Worm (Caenorhabditis elegans) whole organism, mixed stage, embryonic: ENCODE measurements around the gene hira-1.

Experiments used
- M03D4.4 ChIP-seq: sonication (generic microtip); optimal IDR thresholded peaks from 2 replicates; lab custom pipeline; 2017; ENCODE audit warnings: mild to moderate bottlenecking, missing genetic modification characterization, missing compliant biosample characterization
- bed-3 ChIP-seq: fragments of 200-800 bp; sonication (Bioruptor generic); optimal IDR thresholded peaks from 3 replicates; lab custom pipeline; 2018; ENCODE audit warnings: mild to moderate bottlenecking, missing genetic modification characterization, moderate library complexity, missing compliant biosample characterization
- blmp-1 ChIP-seq: fragments of 150-350 bp; optimal IDR thresholded peaks from 2 replicates; lab custom pipeline; 2014; ENCODE audit warnings: missing biosample characterization, missing genetic modification characterization
- ceh-39 ChIP-seq: fragments of 150-350 bp; optimal IDR thresholded peaks from 2 replicates; lab custom pipeline; 2014; ENCODE audit warnings: missing biosample characterization, missing genetic modification characterization
- ceh-43 ChIP-seq: fragments of 200-800 bp; sonication (Bioruptor generic); optimal IDR thresholded peaks from 2 replicates; lab custom pipeline; 2018; ENCODE audit warnings: mild to moderate bottlenecking, missing genetic modification characterization, moderate library complexity, missing compliant biosample characterization
- ceh-83 ChIP-seq: fragments of 200-800 bp; sonication (Bioruptor generic); optimal IDR thresholded peaks from 2 replicates; lab custom pipeline; 2018; ENCODE audit warnings: mild to moderate bottlenecking, missing genetic modification characterization, missing compliant biosample characterization
- ces-1 ChIP-seq: fragments of 150-350 bp; optimal IDR thresholded peaks from 2 replicates; lab custom pipeline; 2014; ENCODE audit warnings: missing biosample characterization, missing genetic modification reagents, missing genetic modification characterization
- cnd-1 ChIP-seq: fragments of 200-800 bp; sonication (Bioruptor generic); optimal IDR thresholded peaks from 2 replicates; lab custom pipeline; 2018; ENCODE audit warnings: mild to moderate bottlenecking, missing genetic modification characterization, missing compliant biosample characterization
- drap-1 ChIP-seq: fragments of 200-800 bp; sonication (Bioruptor generic); optimal IDR thresholded peaks from 3 replicates; lab custom pipeline; 2018; ENCODE audit warnings: mild to moderate bottlenecking, missing genetic modification characterization, missing compliant biosample characterization
- elt-1 ChIP-seq: sonication (generic microtip); optimal IDR thresholded peaks from 2 replicates; lab custom pipeline; 2017; ENCODE audit warnings: missing genetic modification characterization, mild to moderate bottlenecking, missing compliant biosample characterization, antibody characterized with exemption, moderate library complexity, borderline replicate concordance; ENCODE audit not compliant: insufficient read depth
- elt-3 ChIP-seq: fragments of 150-350 bp; optimal IDR thresholded peaks from 2 replicates; lab custom pipeline; 2014; ENCODE audit warnings: missing biosample characterization, missing genetic modification characterization
- flh-1 ChIP-seq: fragments of 200-800 bp; sonication (Bioruptor generic); optimal IDR thresholded peaks from 2 replicates; lab custom pipeline; 2018; ENCODE audit warnings: mild to moderate bottlenecking, missing genetic modification characterization, moderate library complexity, missing compliant biosample characterization
- hlh-1 ChIP-seq: fragments of 150-350 bp; optimal IDR thresholded peaks from 2 replicates; lab custom pipeline; 2014; ENCODE audit warnings: missing biosample characterization, missing genetic modification reagents, missing genetic modification characterization
- lin-13 ChIP-seq: fragments of 150-350 bp; optimal IDR thresholded peaks from 2 replicates; lab custom pipeline; 2014; ENCODE audit warnings: missing biosample characterization, missing genetic modification characterization
- lsy-2 ChIP-seq: fragments of 150-350 bp; optimal IDR thresholded peaks from 2 replicates; lab custom pipeline; 2014; ENCODE audit warnings: missing biosample characterization, missing genetic modification characterization
- mep-1 ChIP-seq: fragments of 150-350 bp; optimal IDR thresholded peaks from 2 replicates; lab custom pipeline; 2017; ENCODE audit warnings: missing biosample characterization, missing genetic modification reagents, missing genetic modification characterization, inconsistent platforms
- mls-2 ChIP-seq: sonication (generic microtip); optimal IDR thresholded peaks from 2 replicates; lab custom pipeline; 2016; ENCODE audit warnings: mild to moderate bottlenecking, missing genetic modification characterization, moderate library complexity, missing compliant biosample characterization
- nhr-12 ChIP-seq: fragments of 150-350 bp; optimal IDR thresholded peaks from 2 replicates; lab custom pipeline; 2014; ENCODE audit warnings: missing biosample characterization, missing genetic modification characterization
- nhr-2 ChIP-seq: fragments of 150-350 bp; optimal IDR thresholded peaks from 2 replicates; lab custom pipeline; 2014; ENCODE audit warnings: missing biosample characterization, missing genetic modification characterization
- snpc-4 ChIP-seq: fragments of 150-350 bp; optimal IDR thresholded peaks from 2 replicates; lab custom pipeline; 2014; ENCODE audit warnings: missing biosample characterization, missing genetic modification characterization
- sptf-1 ChIP-seq: sonication (generic microtip); optimal IDR thresholded peaks from 2 replicates; lab custom pipeline; 2017; ENCODE audit warnings: mild to moderate bottlenecking, missing genetic modification characterization, moderate library complexity, missing compliant biosample characterization
- tbx-8 ChIP-seq: fragments of 200-800 bp; sonication (Bioruptor generic); optimal IDR thresholded peaks from 2 replicates; lab custom pipeline; 2018; ENCODE audit warnings: mild to moderate bottlenecking, missing genetic modification characterization, moderate library complexity, missing compliant biosample characterization
- unc-120 ChIP-seq: sonication (generic microtip); optimal IDR thresholded peaks from 2 replicates; lab custom pipeline; 2017; ENCODE audit warnings: missing genetic modification characterization, missing compliant biosample characterization; ENCODE audit not compliant: poor library complexity, severe bottlenecking
- unc-39 ChIP-seq: fragments of 150-350 bp; optimal IDR thresholded peaks from 2 replicates; lab custom pipeline; 2014; ENCODE audit warnings: missing biosample characterization, missing genetic modification characterization
- unc-62 ChIP-seq: fragments of 150-350 bp; optimal IDR thresholded peaks from 2 replicates; lab custom pipeline; 2014; ENCODE audit warnings: missing biosample characterization, missing genetic modification reagents, missing genetic modification characterization
- zip-8 ChIP-seq: fragments of 150-350 bp; optimal IDR thresholded peaks from 2 replicates; lab custom pipeline; 2014; ENCODE audit warnings: missing biosample characterization, missing genetic modification characterization

Gene hira-1

ce11 chrIII:5147445-5147844 lies 43.5 kb upstream of the hira-1 start:
- TF ChIP-seq ceh-43 (GFP tag; lab: Kevin White, UChicago) (no peak), lin-13 (tag; lab: Kevin White, UChicago) (no peak), ces-1 (GFP tag; lab: Kevin White, UChicago) (no peak), mls-2 (tag; lab: Kevin White, UChicago) (no peak), snpc-4 (tag; lab: Kevin White, UChicago) (no peak), hlh-1 (tag; lab: Kevin White, UChicago) (no peak), mep-1 (tag; lab: Kevin White, UChicago) (no peak), tbx-8 (GFP tag; lab: Kevin White, UChicago) (no peak), elt-1 (no peak), unc-39 (tag; lab: Kevin White, UChicago) (no peak), lsy-2 (tag; lab: Kevin White, UChicago) (no peak), M03D4.4 (tag; lab: Kevin White, UChicago) (no peak)

ce11 chrIII:5149478-5149877 lies 41.4 kb upstream of the hira-1 start, which contains the start of gene Y54H5A.2:
Gene Y54H5A.2, minus strand, starts transcription at chrIII:5149578.
- TF ChIP-seq flh-1 (no peak), hlh-1 (tag; lab: Kevin White, UChicago) (no peak), drap-1 (no peak)

- no peak for TF ChIP-seq lin-13 (tag; lab: Kevin White, UChicago)
- peak; percentile 85 for TF ChIP-seq zip-8 (tag; lab: Kevin White, UChicago)
- TF ChIP-seq lsy-2 (tag; lab: Kevin White, UChicago) = peak; percentile 28
- no peak for TF ChIP-seq unc-120 (tag; lab: Kevin White, UChicago)
- peak; percentile 83 for TF ChIP-seq nhr-2
- no peak for TF ChIP-seq ces-1 (GFP tag; lab: Kevin White, UChicago)
- TF ChIP-seq unc-39 (tag; lab: Kevin White, UChicago) = no peak
Measured at ce11 chrIII:5150012-5150411, 40.9 kb upstream of the hira-1 start.

DNA sequence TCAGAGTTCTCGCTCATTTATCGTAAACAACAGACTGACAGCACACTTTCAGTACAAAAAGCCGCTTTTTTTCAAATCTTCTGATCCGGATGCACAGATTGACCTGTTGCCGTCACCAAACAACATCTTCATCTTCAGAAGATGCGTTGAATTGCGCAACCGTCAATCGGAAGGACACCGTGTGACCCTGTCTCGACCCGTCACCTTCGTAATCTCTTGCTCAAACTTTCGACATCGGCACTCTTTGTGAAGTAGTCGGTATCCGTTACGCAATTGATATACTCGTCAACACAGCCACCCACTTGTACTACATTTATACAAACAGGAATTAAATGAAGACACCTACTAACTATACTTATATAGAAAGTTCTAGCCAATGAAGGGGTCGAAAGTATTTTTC lies 39.9 kb upstream of the hira-1 start:
- TF ChIP-seq unc-62 (GFP tag; lab: Kevin White, UChicago) = peak; percentile 15
- TF ChIP-seq nhr-2 = peak; percentile 89
- no peak for TF ChIP-seq hlh-1 (tag; lab: Kevin White, UChicago)
- TF ChIP-seq zip-8 (tag; lab: Kevin White, UChicago) = peak; percentile 71
- no peak for TF ChIP-seq tbx-8 (GFP tag; lab: Kevin White, UChicago)
- TF ChIP-seq ceh-39 = no peak
- TF ChIP-seq nhr-12 (tag; lab: Kevin White, UChicago) = no peak

DNA sequence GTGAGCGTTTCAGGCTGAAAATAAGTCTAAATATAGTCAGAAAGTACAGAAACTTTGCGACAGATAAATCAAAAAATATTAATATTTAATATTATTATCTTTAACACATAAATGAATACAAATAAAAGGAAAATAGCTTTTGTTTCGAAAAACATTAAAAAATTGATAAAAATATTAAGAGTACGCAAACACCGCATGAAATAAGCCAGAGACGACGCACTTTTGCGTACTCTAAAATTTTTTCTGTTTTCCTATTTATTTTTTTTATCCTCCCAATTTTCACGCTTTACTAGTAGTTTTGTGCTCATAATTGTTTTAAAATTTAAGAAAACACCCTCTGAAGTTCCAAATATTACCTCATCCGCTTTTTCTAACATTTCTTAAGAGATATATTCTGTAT lies 37.8 kb upstream of the hira-1 start, which contains the start of the genes rbm-42 and grwd-1:
TSS of gene rbm-42 (minus strand) at position 93 of the 400 bp plus-strand sequence.
TSS of gene grwd-1 (plus strand) at position 328 of the 400 bp plus-strand sequence.
- TF ChIP-seq ceh-39 (no peak), sptf-1 (tag; lab: Kevin White, UChicago) (peak; percentile 44), mls-2 (tag; lab: Kevin White, UChicago) (no peak), mep-1 (tag; lab: Kevin White, UChicago) (no peak), lsy-2 (tag; lab: Kevin White, UChicago) (peak; percentile 49), snpc-4 (tag; lab: Kevin White, UChicago) (no peak), lin-13 (tag; lab: Kevin White, UChicago) (no peak), cnd-1 (tag; lab: Kevin White, UChicago) (no peak)

DNA sequence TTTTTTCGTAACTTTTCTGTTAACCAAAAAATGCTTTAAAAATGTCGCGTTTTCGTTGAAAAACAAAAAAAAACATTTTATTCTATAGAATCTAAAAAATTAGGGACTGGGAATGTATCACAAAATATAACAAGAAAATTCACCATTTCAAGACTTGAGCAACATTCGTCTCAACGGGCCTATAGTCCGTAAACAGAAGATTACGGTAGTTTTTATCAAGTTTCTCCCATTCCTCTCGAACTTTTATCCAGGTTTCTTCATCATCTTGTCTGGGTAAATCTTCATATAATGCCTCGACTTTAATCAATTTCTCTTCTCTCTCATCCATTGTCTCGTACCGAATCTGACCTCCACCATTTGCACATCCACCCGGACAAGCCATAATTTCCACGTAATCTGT lies 35.5 kb upstream of the hira-1 start:
- no peak for TF ChIP-seq zip-8 (tag; lab: Kevin White, UChicago)
- no peak for TF ChIP-seq drap-1
- TF ChIP-seq sptf-1 (tag; lab: Kevin White, UChicago) = no peak
- TF ChIP-seq ceh-43 (GFP tag; lab: Kevin White, UChicago) = no peak
- TF ChIP-seq mls-2 (tag; lab: Kevin White, UChicago) = no peak
- no peak for TF ChIP-seq flh-1
- TF ChIP-seq bed-3 (GFP tag; lab: Kevin White, UChicago) = no peak
- no peak for TF ChIP-seq snpc-4 (tag; lab: Kevin White, UChicago)
- TF ChIP-seq blmp-1 (tag; lab: Kevin White, UChicago) = no peak
- no peak for TF ChIP-seq ceh-83 (GFP tag; lab: Kevin White, UChicago)
- no peak for TF ChIP-seq cnd-1 (tag; lab: Kevin White, UChicago)
- TF ChIP-seq M03D4.4 (tag; lab: Kevin White, UChicago) = no peak
- no peak for TF ChIP-seq ces-1 (GFP tag; lab: Kevin White, UChicago)
- no peak for TF ChIP-seq elt-3
